Worm (Caenorhabditis elegans): ENCODE measurements around the gene T06C12.9.

DNA sequence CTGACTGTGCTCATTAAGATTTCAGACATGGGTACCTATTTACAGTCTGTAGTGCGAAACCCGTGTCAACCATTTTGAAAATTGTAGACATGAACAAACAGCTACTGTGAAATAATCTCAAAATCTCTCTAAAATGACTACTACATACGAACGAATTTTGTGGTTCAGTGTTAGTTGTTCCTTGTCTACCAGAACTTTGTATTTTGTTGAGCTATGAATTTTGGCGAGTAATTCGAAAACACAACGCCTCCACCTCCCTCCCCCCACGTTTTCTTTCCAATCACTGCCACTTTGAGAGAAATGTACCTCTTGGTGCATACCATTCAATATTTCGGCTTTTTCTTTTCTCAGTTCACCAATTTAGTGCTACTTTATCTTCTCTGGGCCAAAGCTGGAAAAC lies 6.8 kb upstream of the T06C12.9 start, which contains the start of gene T06C12.11:
- TF ChIP-seq ztf-7 (tag; optimal IDR thresholded peaks at IDR 0.05), result no peak
- TF ChIP-seq nhr-237 (tag; optimal IDR thresholded peaks at IDR 0.05), result no peak
- no peak for TF ChIP-seq ama-1 (optimal IDR thresholded peaks at IDR 0.05)

Measured in whole organism, L4 larva.